Fruit fly (Drosophila melanogaster) whole organism, embryonic: ENCODE results near the gene niki.

ENCODE experiments used
- Abd-B ChIP-seq: fragments of 200-800 bp; sonication (Bioruptor generic); optimal IDR thresholded peaks from 2 replicates; lab custom pipeline; 2018; ENCODE audit warnings: missing biosample characterization, mild to moderate bottlenecking, missing genetic modification characterization, moderate library complexity
- Atf6 ChIP-seq: fragments of 200-800 bp; sonication (Bioruptor generic); IDR thresholded peaks from 2 replicates; pipeline ENCODE4 v1.3.6; 2022; ENCODE audit warnings: missing biosample characterization, missing genetic modification characterization
- CG10209 ChIP-seq: fragments of 200-800 bp; sonication (Bioruptor generic); optimal IDR thresholded peaks from 3 replicates; lab custom pipeline; 2017; ENCODE audit warnings: missing biosample characterization, mild to moderate bottlenecking, missing genetic modification characterization, missing genetic modification reagents
- CG11085 ChIP-seq: fragments of 200-800 bp; sonication (Bioruptor generic); IDR thresholded peaks from 2 replicates; pipeline ENCODE4 v1.3.6; 2022; ENCODE audit warnings: missing biosample characterization, missing genetic modification characterization
- CG11695 ChIP-seq: fragments of 200-800 bp; sonication (Bioruptor generic); IDR thresholded peaks from 3 replicates; pipeline ENCODE4 v1.3.6; 2022; ENCODE audit warnings: missing biosample characterization, missing genetic modification characterization
- CG14050 ChIP-seq: fragments of 200-800 bp; sonication (Bioruptor generic); IDR thresholded peaks from 3 replicates; pipeline ENCODE4 v1.3.6; 2022; ENCODE audit warnings: missing biosample characterization, missing genetic modification characterization
- CG14667 ChIP-seq: fragments of 200-800 bp; sonication (Bioruptor generic); IDR thresholded peaks from 2 replicates; pipeline ENCODE4 v1.3.6; 2022; ENCODE audit warnings: missing biosample characterization, missing genetic modification characterization
- CG15514 ChIP-seq: fragments of 200-800 bp; sonication (Bioruptor generic); optimal IDR thresholded peaks from 3 replicates; lab custom pipeline; 2017; ENCODE audit warnings: missing biosample characterization, missing genetic modification characterization, mild to moderate bottlenecking, moderate library complexity, missing genetic modification reagents
- CG1647 ChIP-seq: fragments of 200-800 bp; sonication (Bioruptor generic); optimal IDR thresholded peaks from 3 replicates; lab custom pipeline; 2016; ENCODE audit warnings: missing biosample characterization, missing genetic modification characterization
- CG16815 ChIP-seq: fragments of 200-800 bp; sonication (Bioruptor generic); optimal IDR thresholded peaks from 3 replicates; lab custom pipeline; 2017; ENCODE audit warnings: missing biosample characterization, mild to moderate bottlenecking, missing genetic modification characterization
- CG17186 ChIP-seq: fragments of 200-800 bp; sonication (Bioruptor generic); optimal IDR thresholded peaks from 3 replicates; lab custom pipeline; 2017; ENCODE audit warnings: missing biosample characterization, missing genetic modification reagents, missing genetic modification characterization
- CG18764 ChIP-seq: fragments of 200-800 bp; sonication (Bioruptor generic); optimal IDR thresholded peaks from 3 replicates; lab custom pipeline; 2016; ENCODE audit warnings: missing biosample characterization, missing genetic modification characterization
- CG2199 ChIP-seq: fragments of 200-800 bp; sonication (Bioruptor generic); IDR thresholded peaks from 3 replicates; pipeline ENCODE4 v1.3.6; 2022; ENCODE audit warnings: missing biosample characterization, missing genetic modification characterization
- CG2889 ChIP-seq: fragments of 200-800 bp; sonication (Bioruptor generic); IDR thresholded peaks from 3 replicates; pipeline ENCODE4 v1.3.6; 2022; ENCODE audit warnings: missing biosample characterization, missing genetic modification characterization
- CG4854 ChIP-seq: fragments of 200-800 bp; sonication (Bioruptor generic); optimal IDR thresholded peaks from 2 replicates; lab custom pipeline; 2016; ENCODE audit warnings: missing biosample characterization, missing genetic modification characterization, inconsistent platforms
- CG5953 ChIP-seq: fragments of 200-800 bp; sonication (Bioruptor generic); IDR thresholded peaks from 2 replicates; pipeline ENCODE4 v1.3.6; 2022; ENCODE audit warnings: missing biosample characterization, missing genetic modification characterization
- CG8281 ChIP-seq: fragments of 200-800 bp; sonication (Bioruptor generic); optimal IDR thresholded peaks from 2 replicates; lab custom pipeline; 2018; ENCODE audit warnings: missing biosample characterization, mild to moderate bottlenecking, missing genetic modification characterization, moderate library complexity
- CG8290 ChIP-seq, 3 experiments: fragments of 200-800 bp; sonication (Bioruptor generic); optimal IDR thresholded peaks; 2 replicates each; lab custom pipeline; 2016 to 2019; ENCODE audit warnings: missing biosample characterization in 3 of 3, missing genetic modification characterization in 3 of 3, mild to moderate bottlenecking in 2 of 3, moderate library complexity in 1 of 3
- CG8359 ChIP-seq: fragments of 200-800 bp; sonication (Bioruptor generic); optimal IDR thresholded peaks from 2 replicates; lab custom pipeline; 2017; ENCODE audit warnings: missing biosample characterization, mild to moderate bottlenecking, missing genetic modification characterization, borderline replicate concordance
- CG9817 ChIP-seq: fragments of 200-800 bp; sonication (Bioruptor generic); optimal IDR thresholded peaks from 2 replicates; lab custom pipeline; 2018; ENCODE audit warnings: missing biosample characterization, mild to moderate bottlenecking, missing genetic modification characterization, moderate library complexity
- Dad ChIP-seq: fragments of 200-800 bp; sonication (Bioruptor generic); optimal IDR thresholded peaks from 3 replicates; lab custom pipeline; 2016; ENCODE audit warnings: missing biosample characterization, missing genetic modification characterization
- Dp ChIP-seq: fragments of 200-800 bp; sonication (Bioruptor generic); optimal IDR thresholded peaks from 2 replicates; lab custom pipeline; 2018; ENCODE audit warnings: missing biosample characterization, mild to moderate bottlenecking, missing genetic modification characterization, moderate library complexity
- Dref ChIP-seq: fragments of 200-800 bp; sonication (Bioruptor generic); IDR thresholded peaks from 2 replicates; pipeline ENCODE4 v1.3.6; 2022; ENCODE audit warnings: missing biosample characterization, missing genetic modification characterization
- E2f2 ChIP-seq: fragments of 200-800 bp; sonication (Bioruptor generic); IDR thresholded peaks from 2 replicates; pipeline ENCODE4 v1.3.6; 2022; ENCODE audit warnings: missing biosample characterization, missing genetic modification characterization
- GATAe ChIP-seq: fragments of 200-800 bp; sonication (Bioruptor generic); conservative IDR thresholded peaks from 2 replicates; pipeline ENCODE4 v1.3.6; 2022; ENCODE audit warnings: missing biosample characterization, missing genetic modification characterization
- Gsc ChIP-seq: fragments of 200-800 bp; sonication (Bioruptor generic); IDR thresholded peaks from 2 replicates; pipeline ENCODE4 v1.3.6; 2022; ENCODE audit warnings: missing biosample characterization, missing genetic modification characterization
- MESR4 ChIP-seq: fragments of 200-800 bp; sonication (Bioruptor generic); optimal IDR thresholded peaks from 2 replicates; lab custom pipeline; 2018; ENCODE audit warnings: missing biosample characterization, mild to moderate bottlenecking, missing genetic modification characterization, moderate library complexity
- Med ChIP-seq: fragments of 200-800 bp; sonication (Bioruptor generic); peaks from one replicate; lab custom pipeline; 2016; ENCODE audit warnings: missing biosample characterization, missing genetic modification characterization, mild to moderate bottlenecking, inconsistent platforms, moderate library complexity
- Myb ChIP-seq: fragments of 200-800 bp; sonication (Bioruptor generic); optimal IDR thresholded peaks from 2 replicates; lab custom pipeline; 2016; ENCODE audit warnings: missing biosample characterization, missing genetic modification characterization
- Oaz ChIP-seq: fragments of 200-800 bp; sonication (Bioruptor generic); IDR thresholded peaks from 2 replicates; pipeline ENCODE4 v1.3.6; 2022; ENCODE audit warnings: missing biosample characterization, missing genetic modification characterization
- Poxn ChIP-seq: fragments of 200-800 bp; sonication (Bioruptor generic); IDR thresholded peaks from 2 replicates; pipeline ENCODE4 v1.3.6; 2022; ENCODE audit warnings: missing biosample characterization, missing genetic modification characterization
- Xbp1 ChIP-seq: fragments of 200-800 bp; sonication (Bioruptor generic); optimal IDR thresholded peaks from 3 replicates; lab custom pipeline; 2016; ENCODE audit warnings: missing biosample characterization, mild to moderate bottlenecking, missing genetic modification characterization
- YL-1 ChIP-seq: fragments of 200-800 bp; sonication (Bioruptor generic); optimal IDR thresholded peaks from 3 replicates; lab custom pipeline; 2017; ENCODE audit warnings: missing biosample characterization, mild to moderate bottlenecking, missing genetic modification characterization
- en ChIP-seq: fragments of 200-800 bp; sonication (Bioruptor generic); optimal IDR thresholded peaks from 2 replicates; lab custom pipeline; 2016; ENCODE audit warnings: missing biosample characterization, missing genetic modification characterization
- ewg ChIP-seq: fragments of 200-800 bp; sonication (Bioruptor generic); optimal IDR thresholded peaks from 3 replicates; lab custom pipeline; 2017; ENCODE audit warnings: mild to moderate bottlenecking, missing biosample characterization, missing genetic modification reagents, missing genetic modification characterization
- gcm ChIP-seq: fragments of 200-800 bp; sonication (Bioruptor generic); optimal IDR thresholded peaks from 2 replicates; lab custom pipeline; 2019; ENCODE audit warnings: missing biosample characterization, mild to moderate bottlenecking, missing genetic modification characterization, moderate library complexity
- her ChIP-seq: fragments of 200-800 bp; sonication (Bioruptor generic); optimal IDR thresholded peaks from 2 replicates; lab custom pipeline; 2016; ENCODE audit warnings: missing biosample characterization, missing genetic modification characterization
- ind ChIP-seq: fragments of 200-800 bp; sonication (Bioruptor generic); optimal IDR thresholded peaks from 3 replicates; lab custom pipeline; 2016; ENCODE audit warnings: missing biosample characterization, missing genetic modification characterization
- kni ChIP-seq: fragments of 200-800 bp; sonication (Bioruptor generic); optimal IDR thresholded peaks from 3 replicates; lab custom pipeline; 2017; ENCODE audit warnings: mild to moderate bottlenecking, missing biosample characterization, missing genetic modification reagents, missing genetic modification characterization
- nerfin-1 ChIP-seq: fragments of 200-800 bp; sonication (Bioruptor generic); optimal IDR thresholded peaks from 3 replicates; lab custom pipeline; 2019; ENCODE audit warnings: missing biosample characterization, mild to moderate bottlenecking, missing genetic modification characterization, moderate library complexity
- onecut ChIP-seq: fragments of 200-800 bp; sonication (Bioruptor generic); IDR thresholded peaks from 2 replicates; pipeline ENCODE4 v1.3.6; 2022; ENCODE audit warnings: missing biosample characterization, missing genetic modification characterization
- pum ChIP-seq: fragments of 200-800 bp; sonication (Bioruptor generic); optimal IDR thresholded peaks from 2 replicates; lab custom pipeline; 2016; ENCODE audit warnings: missing biosample characterization, missing genetic modification characterization
- pzg ChIP-seq: fragments of 200-800 bp; sonication (Bioruptor generic); optimal IDR thresholded peaks from 3 replicates; lab custom pipeline; 2018; ENCODE audit warnings: missing biosample characterization, mild to moderate bottlenecking, missing genetic modification characterization, moderate library complexity
- scrt ChIP-seq: fragments of 200-800 bp; sonication (Bioruptor generic); optimal IDR thresholded peaks from 2 replicates; lab custom pipeline; 2018; ENCODE audit warnings: missing biosample characterization, mild to moderate bottlenecking, missing genetic modification characterization, moderate library complexity
- sens ChIP-seq: fragments of 200-800 bp; sonication (Bioruptor generic); peaks from one replicate; lab custom pipeline; 2016; ENCODE audit warnings: missing biosample characterization, missing genetic modification characterization
- ttk ChIP-seq: fragments of 200-800 bp; sonication (Bioruptor generic); IDR thresholded peaks from 2 replicates; pipeline ENCODE4 v2.1.2; 2022; ENCODE audit warnings: missing biosample characterization, missing genetic modification characterization

Gene niki

dm6 chr3R:24828234-24828633 is 2.8 kb upstream of the niki start, which contains the start of gene RabX4:
Gene RabX4 (minus strand): TSS chr3R:24828409.
- TF ChIP-seq kni (GFP tag; lab: Kevin White, UChicago), result no peak
- peak; percentile 48 for TF ChIP-seq Dp (GFP tag; lab: Kevin White, UChicago)
- no peak for TF ChIP-seq pum
- TF ChIP-seq ewg (GFP tag; lab: Kevin White, UChicago), result peak; percentile 99
- TF ChIP-seq CG2199 (GFP tag; lab: Robert Waterston, UW), result no peak
- peak; percentile 70 for TF ChIP-seq sens (GFP tag; lab: Kevin White, UChicago)
- peak; percentile 1 for TF ChIP-seq MESR4 (GFP tag; lab: Kevin White, UChicago)
- no peak for TF ChIP-seq Myb (GFP tag; lab: Kevin White, UChicago)
- no peak for TF ChIP-seq Oaz (GFP tag; lab: Robert Waterston, UW)
- no peak for TF ChIP-seq ttk (GFP tag; lab: Robert Waterston, UW)
- peak; percentile 42 for TF ChIP-seq YL-1
- no peak for TF ChIP-seq gcm (GFP tag; lab: Kevin White, UChicago)
- TF ChIP-seq CG10209, result no peak
- TF ChIP-seq scrt (GFP tag; lab: Kevin White, UChicago), result no peak
- no peak for TF ChIP-seq Atf6 (GFP tag; lab: Robert Waterston, UW)
- TF ChIP-seq pzg, result peak; percentile 22
- TF ChIP-seq her (GFP tag; lab: Kevin White, UChicago), result no peak
- no peak for TF ChIP-seq CG16815 (GFP tag; lab: Kevin White, UChicago)
- no peak for TF ChIP-seq Xbp1
- TF ChIP-seq CG11695 (GFP tag; lab: Robert Waterston, UW), result peak; percentile 6; the same call in 1 of the 3 replicates
- no peak for TF ChIP-seq Poxn
- no peak for TF ChIP-seq CG8290 (GFP tag; optimal IDR thresholded peaks at IDR 0.05; lab: Kevin White, UChicago)
- no peak for TF ChIP-seq CG8290 (tag; optimal IDR thresholded peaks at IDR 0.05; lab: Kevin White, UChicago)
- no peak for TF ChIP-seq CG2889
- TF ChIP-seq nerfin-1 (tag; lab: Kevin White, UChicago), result peak; percentile 30
- no peak for TF ChIP-seq CG14050
- no peak for TF ChIP-seq Dad
- TF ChIP-seq ind (GFP tag; lab: Kevin White, UChicago), result no peak
- TF ChIP-seq Med (GFP tag; lab: Kevin White, UChicago), result peak; percentile 53
- TF ChIP-seq CG9817 (tag; lab: Kevin White, UChicago), result no peak
- peak; percentile 59 for TF ChIP-seq E2f2 (GFP tag; lab: Robert Waterston, UW)
- peak; percentile 13 for TF ChIP-seq CG15514 (GFP tag; lab: Kevin White, UChicago)
- no peak for TF ChIP-seq GATAe (GFP tag; lab: Robert Waterston, UW)
- TF ChIP-seq Dref (GFP tag; lab: Robert Waterston, UW), result peak; percentile 48
- no peak for TF ChIP-seq CG17186 (GFP tag; lab: Kevin White, UChicago)
- TF ChIP-seq CG11085, result no peak
- TF ChIP-seq CG8359 (GFP tag; lab: Kevin White, UChicago), result no peak
- TF ChIP-seq CG8281, result no peak
- TF ChIP-seq Gsc (GFP tag; lab: Robert Waterston, UW), result no peak
- TF ChIP-seq CG5953 (GFP tag; lab: Robert Waterston, UW), result no peak
- TF ChIP-seq CG4854, result no peak
- no peak for TF ChIP-seq CG14667 (GFP tag; lab: Robert Waterston, UW)
- no peak for TF ChIP-seq CG1647 (GFP tag; lab: Kevin White, UChicago)
- peak; percentile 100 for TF ChIP-seq onecut (GFP tag; lab: Robert Waterston, UW)
- TF ChIP-seq en, result no peak
- no peak for TF ChIP-seq Abd-B (GFP tag; lab: Kevin White, UChicago)
- TF ChIP-seq CG18764 (GFP tag; lab: Kevin White, UChicago), result no peak
